Worm (Caenorhabditis elegans) whole organism, midembryonic: ENCODE measurements around the gene K02H11.9.

ENCODE experiments used
- T22C8.4 ChIP-seq: fragments of 200-800 bp; sonication (Bioruptor generic); IDR thresholded peaks from 2 replicates; pipeline ENCODE4 v1.3.6; 2022; ENCODE audit warnings: missing genetic modification characterization, missing compliant biosample characterization
- cog-1 ChIP-seq: sonication (generic microtip); optimal IDR thresholded peaks from 2 replicates; lab custom pipeline; 2016; ENCODE audit warnings: missing genetic modification characterization, missing compliant biosample characterization
- flt-1 ChIP-seq: fragments of 200-800 bp; sonication (Bioruptor generic); IDR thresholded peaks from 2 replicates; pipeline ENCODE4 v1.3.6; 2022; ENCODE audit warnings: missing genetic modification characterization, missing compliant biosample characterization
- klf-2 ChIP-seq: fragments of 200-800 bp; sonication (Bioruptor generic); conservative IDR thresholded peaks from 2 replicates; pipeline ENCODE4 v1.3.6; 2022; ENCODE audit warnings: missing genetic modification reagents, missing genetic modification characterization, missing compliant biosample characterization
- med-1 ChIP-seq: sonication (generic microtip); optimal IDR thresholded peaks from 2 replicates; lab custom pipeline; 2017; ENCODE audit warnings: missing genetic modification characterization, mild to moderate bottlenecking, missing compliant biosample characterization, antibody characterized with exemption, missing genetic modification reagents; ENCODE audit not compliant: insufficient read depth
- ref-1 ChIP-seq: fragments of 200-800 bp; sonication (Bioruptor generic); conservative IDR thresholded peaks from 2 replicates; pipeline ENCODE4 v1.3.6; 2022; ENCODE audit warnings: missing genetic modification reagents, missing genetic modification characterization, missing compliant biosample characterization
- ztf-23 ChIP-seq: fragments of 200-800 bp; sonication (Bioruptor generic); IDR thresholded peaks from 2 replicates; pipeline ENCODE4 v1.3.6; 2022; ENCODE audit warnings: missing genetic modification reagents, missing genetic modification characterization, missing compliant biosample characterization
- ztf-29 ChIP-seq: fragments of 200-800 bp; sonication (Bioruptor generic); IDR thresholded peaks from 2 replicates; pipeline ENCODE4 v1.3.6; 2022; ENCODE audit warnings: missing genetic modification reagents, missing genetic modification characterization, missing compliant biosample characterization

ce11 chrV:1572585-1572984, 35.7 kb upstream of the K02H11.9 start:
- TF ChIP-seq flt-1 (no peak), ztf-23 (no peak), ref-1 (GFP tag; lab: Robert Waterston, UW) (no peak), cog-1 (tag; lab: Kevin White, UChicago) (no peak), klf-2 (GFP tag; lab: Robert Waterston, UW) (no peak), med-1 (GFP tag; lab: Kevin White, UChicago) (no peak), ztf-29 (GFP tag; lab: Robert Waterston, UW) (no peak), T22C8.4 (no peak)
